Worm (Caenorhabditis elegans): ENCODE data around the gene F23A7.5.
A peak's percentile ranks its signal among the peaks of the same experiment; 100 is the strongest.

F23A7.5 gene

ce11 chrX:16271147-16271546, 42.4 kb downstream of the F23A7.5 start (continued):
- TF ChIP-seq lin-15B (tag; optimal IDR thresholded peaks at IDR 0.05) (no peak), zag-1 (tag; optimal IDR thresholded peaks at IDR 0.05) (no peak), Y105C5A.15 (GFP tag; IDR thresholded peaks at IDR 0.05) (no peak), hlh-11 (tag; optimal IDR thresholded peaks at IDR 0.05) (peak; percentile 43), unc-62 (GFP tag; optimal IDR thresholded peaks at IDR 0.05 in 1 of 2) (peak in 1 of 2 experiments; percentile 81), unc-62 (tag; optimal IDR thresholded peaks at IDR 0.05) (no peak), rbr-2 (tag; optimal IDR thresholded peaks at IDR 0.05) (peak; percentile 35), spr-1 (tag; optimal IDR thresholded peaks at IDR 0.05) (peak; percentile 4), ztf-7 (tag; optimal IDR thresholded peaks at IDR 0.05) (peak; percentile 18), zfp-3 (GFP tag; conservative IDR thresholded peaks at IDR 0.05) (0 out of 2 replicates have a peak, but pooled peaks have one; percentile 53), saeg-2 (GFP tag; IDR thresholded peaks at IDR 0.05) (peak; percentile 52; the same call in 1 of the 2 replicates), F44E2.7 (GFP tag; IDR thresholded peaks at IDR 0.05) (0 out of 2 replicates have a peak, but pooled peaks have one; percentile 34)

- peak; percentile 30 for TF ChIP-seq mxl-3 (GFP tag; optimal IDR thresholded peaks at IDR 0.05)
- TF ChIP-seq saeg-2 (GFP tag; IDR thresholded peaks at IDR 0.05), result no peak
- no peak for TF ChIP-seq pha-4 (GFP tag; IDR thresholded peaks at IDR 0.05)
- peak; percentile 30 for TF ChIP-seq pha-4 (tag; optimal IDR thresholded peaks at IDR 0.05)
- TF ChIP-seq nhr-6 (tag; optimal IDR thresholded peaks at IDR 0.05), result peak; percentile 52
- TF ChIP-seq hlh-11 (tag; optimal IDR thresholded peaks at IDR 0.05), result peak; percentile 62
- no peak for TF ChIP-seq ceh-82 (tag; optimal IDR thresholded peaks at IDR 0.05)
- TF ChIP-seq ztf-7 (tag; optimal IDR thresholded peaks at IDR 0.05), result no peak
- peak; percentile 26; the same call in 1 of the 2 replicates for TF ChIP-seq dmd-6 (GFP tag; IDR thresholded peaks at IDR 0.05)
- no peak for TF ChIP-seq fkh-10 (GFP tag; optimal IDR thresholded peaks at IDR 0.05)
- TF ChIP-seq hlh-30 (tag; optimal IDR thresholded peaks at IDR 0.05; ENCODE audit: insufficient read depth), result peak; percentile 51
- peak in 1 of 2 experiments; percentile 35 for TF ChIP-seq daf-16 (GFP tag; optimal IDR thresholded peaks at IDR 0.05)
- TF ChIP-seq daf-16 (tag; optimal IDR thresholded peaks at IDR 0.05), result peak; percentile 84
- TF ChIP-seq cey-2 (tag; optimal IDR thresholded peaks at IDR 0.05; ENCODE audit: borderline replicate concordance, insufficient read depth), result no peak
- peak; percentile 67 for TF ChIP-seq mep-1 (tag; optimal IDR thresholded peaks at IDR 0.05)
- TF ChIP-seq ZK337.2 (GFP tag; IDR thresholded peaks at IDR 0.05), result no peak
- no peak for TF ChIP-seq dmd-9 (GFP tag; IDR thresholded peaks at IDR 0.05)
- no peak for TF ChIP-seq tra-1 (GFP tag; IDR thresholded peaks at IDR 0.05)
- peak; percentile 39 for TF ChIP-seq nhr-11 (tag; optimal IDR thresholded peaks at IDR 0.05)
- peak; percentile 70 for TF ChIP-seq dpl-1 (GFP tag; optimal IDR thresholded peaks at IDR 0.05)
- TF ChIP-seq rbr-2 (tag; optimal IDR thresholded peaks at IDR 0.05), result peak; percentile 34
- peak; percentile 28 for TF ChIP-seq dve-1 (tag; optimal IDR thresholded peaks at IDR 0.05; ENCODE audit: insufficient read depth)
- peak; percentile 19; the same call in 1 of the 2 replicates for TF ChIP-seq set-16 (GFP tag; IDR thresholded peaks at IDR 0.05)
- no peak for TF ChIP-seq zip-11 (GFP tag; IDR thresholded peaks at IDR 0.05)
- peak; percentile 20 for TF ChIP-seq nhr-28 (tag; optimal IDR thresholded peaks at IDR 0.05)
- no peak for TF ChIP-seq nhr-42 (GFP tag; IDR thresholded peaks at IDR 0.05)
- peak; percentile 51; the same call in 1 of the 2 replicates for TF ChIP-seq hmg-1.1 (GFP tag; IDR thresholded peaks at IDR 0.05)
- no peak for TF ChIP-seq duxl-1 (tag; optimal IDR thresholded peaks at IDR 0.05; ENCODE audit: poor library complexity)
- TF ChIP-seq mes-2 (tag; optimal IDR thresholded peaks at IDR 0.05; ENCODE audit: poor library complexity, severe bottlenecking), result peak; percentile 60
- peak; percentile 6 to 68 for TF ChIP-seq mdl-1 (tag; optimal IDR thresholded peaks at IDR 0.05)
- no peak for TF ChIP-seq zag-1 (tag; optimal IDR thresholded peaks at IDR 0.05)
- peak in 1 of 2 experiments; percentile 50 for TF ChIP-seq hif-1 (tag; optimal IDR thresholded peaks at IDR 0.05)
- no peak for TF ChIP-seq lim-7 (GFP tag; IDR thresholded peaks at IDR 0.05)
- TF ChIP-seq Y105C5A.15 (GFP tag; IDR thresholded peaks at IDR 0.05), result no peak
- TF ChIP-seq madf-9 (GFP tag; conservative IDR thresholded peaks at IDR 0.05), result 0 out of 2 replicates have a peak, but pooled peaks have one; percentile 12
Observed at ce11 chrX:16275255-16275813, 46.6 kb downstream of the F23A7.5 start, which contains the start of gene sdc-1. TSS of gene sdc-1 (plus strand) at chrX:16275763.
